Fruit fly (Drosophila melanogaster): ENCODE data around the gene Idh.

The Idh gene

dm6 chr3L:8315141-8315816 lies 45.4 kb downstream of the Idh start, which contains the start of gene Cpsf6 (continued):
- TF ChIP-seq HLHmδ (GFP tag; optimal IDR thresholded peaks at IDR 0.05) (no peak), croc (GFP tag; conservative IDR thresholded peaks at IDR 0.05) (peak; percentile 34; the same call in 1 of the 3 replicates), CG13775 (GFP tag; optimal IDR thresholded peaks at IDR 0.05) (peak; percentile 43), GATAe (GFP tag; conservative IDR thresholded peaks at IDR 0.05) (no peak), CG12744 (GFP tag; optimal IDR thresholded peaks at IDR 0.05) (no peak), Mad (GFP tag; optimal IDR thresholded peaks at IDR 0.05) (peak; percentile 47), bigmax (GFP tag; optimal IDR thresholded peaks at IDR 0.05) (no peak), br (optimal IDR thresholded peaks at IDR 0.05) (no peak), CG12391 (tag; optimal IDR thresholded peaks at IDR 0.05) (peak; percentile 87), Atf-2 (GFP tag; optimal IDR thresholded peaks at IDR 0.05) (no peak), Ets65A (GFP tag) (peak; percentile 91), zf30C (GFP tag; optimal IDR thresholded peaks at IDR 0.05) (no peak), CG17612 (GFP tag; IDR thresholded peaks at IDR 0.05) (no peak), dmrt11E (tag; optimal IDR thresholded peaks at IDR 0.05) (peak; percentile 66), E2f2 (GFP tag; IDR thresholded peaks at IDR 0.05) (peak; percentile 79), lilli (GFP tag; optimal IDR thresholded peaks at IDR 0.05) (peak; percentile 67), sc (optimal IDR thresholded peaks at IDR 0.05) (no peak), sc (GFP tag; optimal IDR thresholded peaks at IDR 0.05) (no peak), CG14441 (GFP tag; IDR thresholded peaks at IDR 0.05) (peak; percentile 48), crc (GFP tag; optimal IDR thresholded peaks at IDR 0.05) (no peak), CG2202 (tag; optimal IDR thresholded peaks at IDR 0.05) (peak; percentile 11), dysf (GFP tag; IDR thresholded peaks at IDR 0.05) (peak; percentile 71; the same call in 2 of the 3 replicates), CG14050 (GFP tag; IDR thresholded peaks at IDR 0.05) (peak; percentile 61; the same call in 2 of the 3 replicates), Dp (GFP tag; optimal IDR thresholded peaks at IDR 0.05) (peak; percentile 67), CG17802 (tag; optimal IDR thresholded peaks at IDR 0.05) (peak; percentile 29), jigr1 (GFP tag; IDR thresholded peaks at IDR 0.05) (no peak), CG11093 (GFP tag; IDR thresholded peaks at IDR 0.05) (peak; percentile 42; the same call in 1 of the 3 replicates), ken (GFP tag; IDR thresholded peaks at IDR 0.05) (peak; percentile 43; the same call in 1 of the 3 replicates), CG34422 (GFP tag; IDR thresholded peaks at IDR 0.05) (peak; percentile 96), Tbp (GFP tag; optimal IDR thresholded peaks at IDR 0.05) (peak; percentile 27), Myb (GFP tag; optimal IDR thresholded peaks at IDR 0.05) (peak; percentile 94), MESR4 (GFP tag; optimal IDR thresholded peaks at IDR 0.05) (peak; percentile 90), CG11695 (GFP tag; IDR thresholded peaks at IDR 0.05) (peak; percentile 60; the same call in 2 of the 3 replicates), CG7271 (tag; optimal IDR thresholded peaks at IDR 0.05) (peak; percentile 42), CG11456 (GFP tag; IDR thresholded peaks at IDR 0.05) (peak; percentile 60; the same call in 2 of the 3 replicates), Mrtf (GFP tag; IDR thresholded peaks at IDR 0.05) (no peak; the same call in 2 of the 3 replicates), bab2 (GFP tag; optimal IDR thresholded peaks at IDR 0.05) (no peak), H15 (GFP tag; IDR thresholded peaks at IDR 0.05) (peak; percentile 32; the same call in 1 of the 3 replicates), corto (GFP tag; optimal IDR thresholded peaks at IDR 0.05) (no peak), Neu2 (GFP tag; optimal IDR thresholded peaks at IDR 0.05; ENCODE audit: borderline replicate concordance) (no peak), fd64A (GFP tag; optimal IDR thresholded peaks at IDR 0.05) (no peak), CG10565 (GFP tag; optimal IDR thresholded peaks at IDR 0.05) (no peak), ssp (GFP tag; IDR thresholded peaks at IDR 0.05) (peak; percentile 74), CG7786 (GFP tag; optimal IDR thresholded peaks at IDR 0.05) (no peak), sim (GFP tag; IDR thresholded peaks at IDR 0.05) (no peak), pros (GFP tag; optimal IDR thresholded peaks at IDR 0.05) (peak; percentile 60), Adf1 (GFP tag; IDR thresholded peaks at IDR 0.05) (peak; percentile 48; the same call in 1 of the 2 replicates), CG18011 (GFP tag; optimal IDR thresholded peaks at IDR 0.05) (peak; percentile 24), Hmx (GFP tag; optimal IDR thresholded peaks at IDR 0.05) (peak; percentile 30), CG10431 (GFP tag; optimal IDR thresholded peaks at IDR 0.05) (no peak), Dip3 (GFP tag; optimal IDR thresholded peaks at IDR 0.05) (peak; percentile 2)

Data from whole organism, embryonic.